Worm (Caenorhabditis elegans): ENCODE results near the gene sra-29.

Gene sra-29

ce11 chrII:6558887-6559286 lies 16.7 kb downstream of the sra-29 start:
- no peak for TF ChIP-seq cnd-1 (tag; optimal IDR thresholded peaks at IDR 0.05)
- TF ChIP-seq flh-1 (GFP tag; optimal IDR thresholded peaks at IDR 0.05) = no peak
- no peak for TF ChIP-seq nhr-2 (tag; optimal IDR thresholded peaks at IDR 0.05)
- no peak for TF ChIP-seq zip-8 (tag; optimal IDR thresholded peaks at IDR 0.05)
- no peak for TF ChIP-seq ham-2 (GFP tag; optimal IDR thresholded peaks at IDR 0.05)
- no peak for TF ChIP-seq sem-2 (GFP tag; optimal IDR thresholded peaks at IDR 0.05)
- TF ChIP-seq mep-1 (tag; optimal IDR thresholded peaks at IDR 0.05) = no peak

ce11 chrII:6554677-6555076 lies 20.9 kb downstream of the sra-29 start, which contains the start of gene wrn-1:
wrn-1 (plus strand) TSS chrII:6554977.
- TF ChIP-seq nhr-76 (tag; optimal IDR thresholded peaks at IDR 0.05) (no peak), nhr-28 (tag; optimal IDR thresholded peaks at IDR 0.05) (no peak), nhr-12 (tag; optimal IDR thresholded peaks at IDR 0.05) (no peak), lin-13 (tag; optimal IDR thresholded peaks at IDR 0.05) (no peak), ztf-11 (tag; optimal IDR thresholded peaks at IDR 0.05) (no peak), ham-2 (GFP tag; optimal IDR thresholded peaks at IDR 0.05) (no peak), ceh-43 (GFP tag; optimal IDR thresholded peaks at IDR 0.05) (no peak)

ce11 chrII:6544842-6545410 lies 30.6 kb downstream of the sra-29 start, which contains the start of gene lron-15:
lron-15 (minus strand) TSS chrII:6544892.
- no peak for TF ChIP-seq ztf-11 (tag; optimal IDR thresholded peaks at IDR 0.05)
- no peak for TF ChIP-seq snpc-4 (tag; optimal IDR thresholded peaks at IDR 0.05)
- TF ChIP-seq hlh-1 (tag; optimal IDR thresholded peaks at IDR 0.05) = peak; percentile 92
- no peak for TF ChIP-seq nhr-12 (tag; optimal IDR thresholded peaks at IDR 0.05)
- peak; percentile 46 for TF ChIP-seq unc-120 (tag; optimal IDR thresholded peaks at IDR 0.05; ENCODE audit: poor library complexity, severe bottlenecking)
- no peak for TF ChIP-seq zip-8 (tag; optimal IDR thresholded peaks at IDR 0.05)
- TF ChIP-seq unc-62 (GFP tag; optimal IDR thresholded peaks at IDR 0.05) = peak; percentile 85
- TF ChIP-seq ham-2 (GFP tag; optimal IDR thresholded peaks at IDR 0.05) = no peak

ce11 chrII:6535957-6536424 lies 39.6 kb downstream of the sra-29 start, which contains the start of gene utp-20:
utp-20 (plus strand) TSS chrII:6536374.
- TF ChIP-seq ceh-83 (GFP tag; optimal IDR thresholded peaks at IDR 0.05) = no peak
- TF ChIP-seq ces-1 (GFP tag; optimal IDR thresholded peaks at IDR 0.05) = peak; percentile 84
- TF ChIP-seq lsy-2 (tag; optimal IDR thresholded peaks at IDR 0.05) = peak; percentile 65
- TF ChIP-seq ztf-11 (tag; optimal IDR thresholded peaks at IDR 0.05) = no peak
- TF ChIP-seq ceh-39 (tag; optimal IDR thresholded peaks at IDR 0.05) = peak; percentile 39
- peak; percentile 25 for TF ChIP-seq nhr-237 (tag; optimal IDR thresholded peaks at IDR 0.05)

ce11 chrII:6531940-6532339 lies 43.6 kb downstream of the sra-29 start, which contains the start of gene abcx-1:
abcx-1 (plus strand) TSS chrII:6532163.
- TF ChIP-seq ceh-83 (GFP tag; optimal IDR thresholded peaks at IDR 0.05) = no peak
- TF ChIP-seq unc-120 (tag; optimal IDR thresholded peaks at IDR 0.05; ENCODE audit: poor library complexity, severe bottlenecking) = no peak
- no peak for TF ChIP-seq tbx-8 (GFP tag; optimal IDR thresholded peaks at IDR 0.05)
- TF ChIP-seq flh-1 (GFP tag; optimal IDR thresholded peaks at IDR 0.05) = no peak
- TF ChIP-seq hlh-1 (tag; optimal IDR thresholded peaks at IDR 0.05) = no peak
- TF ChIP-seq sem-2 (GFP tag; optimal IDR thresholded peaks at IDR 0.05) = no peak
- TF ChIP-seq mls-2 (tag; optimal IDR thresholded peaks at IDR 0.05) = no peak
- no peak for TF ChIP-seq M03D4.4 (tag; optimal IDR thresholded peaks at IDR 0.05)
- no peak for TF ChIP-seq mep-1 (tag; optimal IDR thresholded peaks at IDR 0.05)
- no peak for TF ChIP-seq ces-1 (GFP tag; optimal IDR thresholded peaks at IDR 0.05)
- no peak for TF ChIP-seq ham-2 (GFP tag; optimal IDR thresholded peaks at IDR 0.05)
- no peak for TF ChIP-seq cnd-1 (tag; optimal IDR thresholded peaks at IDR 0.05)
- no peak for TF ChIP-seq mab-5 (tag; optimal IDR thresholded peaks at IDR 0.05)
- TF ChIP-seq unc-39 (tag; optimal IDR thresholded peaks at IDR 0.05) = no peak

- TF ChIP-seq lin-13 (tag; optimal IDR thresholded peaks at IDR 0.05) = no peak
- no peak for TF ChIP-seq unc-120 (tag; optimal IDR thresholded peaks at IDR 0.05; ENCODE audit: poor library complexity, severe bottlenecking)
- no peak for TF ChIP-seq nhr-12 (tag; optimal IDR thresholded peaks at IDR 0.05)
- TF ChIP-seq zip-8 (tag; optimal IDR thresholded peaks at IDR 0.05) = no peak
- TF ChIP-seq unc-39 (tag; optimal IDR thresholded peaks at IDR 0.05) = no peak
- no peak for TF ChIP-seq snpc-4 (tag; optimal IDR thresholded peaks at IDR 0.05)
- no peak for TF ChIP-seq unc-62 (GFP tag; optimal IDR thresholded peaks at IDR 0.05)
- no peak for TF ChIP-seq nhr-76 (tag; optimal IDR thresholded peaks at IDR 0.05)
- TF ChIP-seq pha-4 (tag; optimal IDR thresholded peaks at IDR 0.05) = no peak
- TF ChIP-seq sem-2 (GFP tag; optimal IDR thresholded peaks at IDR 0.05) = no peak
- no peak for TF ChIP-seq lin-32 (GFP tag; optimal IDR thresholded peaks at IDR 0.05)
- TF ChIP-seq drap-1 (GFP tag; optimal IDR thresholded peaks at IDR 0.05) = no peak
- no peak for TF ChIP-seq flh-1 (GFP tag; optimal IDR thresholded peaks at IDR 0.05)
- no peak for TF ChIP-seq cnd-1 (tag; optimal IDR thresholded peaks at IDR 0.05)
- no peak for TF ChIP-seq mls-2 (tag; optimal IDR thresholded peaks at IDR 0.05)
- no peak for TF ChIP-seq nhr-237 (tag; optimal IDR thresholded peaks at IDR 0.05)
- TF ChIP-seq ztf-11 (tag; optimal IDR thresholded peaks at IDR 0.05) = no peak
- TF ChIP-seq mep-1 (tag; optimal IDR thresholded peaks at IDR 0.05) = no peak
These were observed 44.0 kb downstream of the sra-29 start, which contains the start of gene abch-1 for ce11 chrII:6531527-6531926. abch-1 (minus strand) TSS chrII:6531627.
